Fruit fly (Drosophila melanogaster): ENCODE data around the gene CG15824.

Gene CG15824

dm6 chr2L:827516-828362, 57.2 kb downstream of the CG15824 start:
- TF ChIP-seq noc (tag; optimal IDR thresholded peaks at IDR 0.05) = no peak

Measured in whole organism, larva.